Fruit fly (Drosophila melanogaster) whole organism, pupa: ENCODE measurements around the gene CG13707.

Experiments used
- CG10348 ChIP-seq: fragments of 200-800 bp; sonication (Bioruptor generic); IDR thresholded peaks from 2 replicates; pipeline ENCODE4 v1.3.6; 2022; ENCODE audit warnings: missing biosample characterization, missing genetic modification characterization
- CG12605 ChIP-seq: fragments of 200-800 bp; sonication (Bioruptor generic); IDR thresholded peaks from 2 replicates; pipeline ENCODE4 v1.3.6; 2022; ENCODE audit warnings: missing biosample characterization, missing genetic modification characterization
- CG13204 ChIP-seq: fragments of 200-800 bp; sonication (Bioruptor generic); optimal IDR thresholded peaks from 2 replicates; lab custom pipeline; 2018; ENCODE audit warnings: missing biosample characterization, mild to moderate bottlenecking, missing genetic modification characterization, moderate library complexity
- CG14655 ChIP-seq: fragments of 200-800 bp; sonication (Bioruptor generic); optimal IDR thresholded peaks from 3 replicates; lab custom pipeline; 2017; ENCODE audit warnings: mild to moderate bottlenecking, missing biosample characterization, missing genetic modification reagents, missing genetic modification characterization
- CG15710 ChIP-seq: fragments of 200-800 bp; sonication (Bioruptor generic); optimal IDR thresholded peaks from 2 replicates; lab custom pipeline; 2018; ENCODE audit warnings: missing biosample characterization, mild to moderate bottlenecking, missing genetic modification characterization, moderate library complexity
- CG17806 ChIP-seq: fragments of 200-800 bp; sonication (Bioruptor generic); optimal IDR thresholded peaks from 2 replicates; lab custom pipeline; 2018; ENCODE audit warnings: missing biosample characterization, mild to moderate bottlenecking, missing genetic modification characterization, moderate library complexity
- CG32121 ChIP-seq: fragments of 200-800 bp; sonication (Bioruptor generic); IDR thresholded peaks from 2 replicates; pipeline ENCODE4 v1.3.6; 2022; ENCODE audit warnings: missing biosample characterization, missing genetic modification characterization
- CG34367 ChIP-seq: fragments of 200-800 bp; sonication (Bioruptor generic); optimal IDR thresholded peaks from 2 replicates; lab custom pipeline; 2018; ENCODE audit warnings: missing biosample characterization, mild to moderate bottlenecking, missing genetic modification characterization
- CG4496 ChIP-seq: fragments of 200-800 bp; sonication (Bioruptor generic); IDR thresholded peaks from 3 replicates; pipeline ENCODE4 v1.3.6; 2022; ENCODE audit warnings: missing biosample characterization, missing genetic modification characterization
- CG8159 ChIP-seq: fragments of 200-800 bp; sonication (Bioruptor generic); optimal IDR thresholded peaks from 3 replicates; lab custom pipeline; 2018; ENCODE audit warnings: missing biosample characterization, mild to moderate bottlenecking, missing genetic modification characterization, moderate library complexity
- CG8301 ChIP-seq: fragments of 200-800 bp; sonication (Bioruptor generic); optimal IDR thresholded peaks from 2 replicates; lab custom pipeline; 2018; ENCODE audit warnings: missing biosample characterization, mild to moderate bottlenecking, missing genetic modification characterization
- CG9948 ChIP-seq: fragments of 200-800 bp; sonication (Bioruptor generic); optimal IDR thresholded peaks from 2 replicates; lab custom pipeline; 2018; ENCODE audit warnings: missing biosample characterization, mild to moderate bottlenecking, missing genetic modification characterization, moderate library complexity
- D1 ChIP-seq: fragments of 200-800 bp; sonication (Bioruptor generic); optimal IDR thresholded peaks from 2 replicates; lab custom pipeline; 2018; ENCODE audit warnings: missing biosample characterization, mild to moderate bottlenecking, missing genetic modification characterization, moderate library complexity
- EcR ChIP-seq: fragments of 200-800 bp; sonication (Bioruptor generic); optimal IDR thresholded peaks from 3 replicates; lab custom pipeline; 2019; ENCODE audit warnings: missing biosample characterization, missing genetic modification characterization, mild to moderate bottlenecking, moderate library complexity, missing genetic modification reagents
- Ets98B ChIP-seq: fragments of 200-800 bp; sonication (Bioruptor generic); IDR thresholded peaks from 2 replicates; pipeline ENCODE4 v1.3.6; 2022; ENCODE audit warnings: missing biosample characterization, missing genetic modification characterization
- Pif1A ChIP-seq: fragments of 200-800 bp; sonication (Bioruptor generic); optimal IDR thresholded peaks from 3 replicates; lab custom pipeline; 2016; ENCODE audit warnings: missing biosample characterization, missing genetic modification characterization
- Pif1B ChIP-seq: fragments of 200-800 bp; sonication (Bioruptor generic); optimal IDR thresholded peaks from 3 replicates; lab custom pipeline; 2016; ENCODE audit warnings: missing biosample characterization, missing genetic modification characterization
- Snoo ChIP-seq: fragments of 200-800 bp; sonication (Bioruptor generic); optimal IDR thresholded peaks from 3 replicates; lab custom pipeline; 2017; ENCODE audit warnings: missing biosample characterization, mild to moderate bottlenecking, missing genetic modification characterization, inconsistent platforms
- fd96Ca ChIP-seq: fragments of 200-800 bp; sonication (Bioruptor generic); IDR thresholded peaks from 3 replicates; pipeline ENCODE4 v1.3.6; 2022; ENCODE audit warnings: missing biosample characterization, missing genetic modification characterization
- gl ChIP-seq: fragments of 200-800 bp; sonication (Bioruptor generic); optimal IDR thresholded peaks from 2 replicates; lab custom pipeline; 2018; ENCODE audit warnings: missing biosample characterization, mild to moderate bottlenecking, missing genetic modification characterization
- rn ChIP-seq: fragments of 200-800 bp; sonication (Bioruptor generic); IDR thresholded peaks from 2 replicates; pipeline ENCODE4 v1.3.6; 2022; ENCODE audit warnings: missing biosample characterization, missing genetic modification characterization

CG13707 gene

dm6 chr3L:4852411-4853050 lies 12.6 kb upstream of the CG13707 start, which contains the start of gene CG32237:
Gene CG32237 (minus strand): TSS chr3L:4852461.
- no peak for TF ChIP-seq EcR (GFP tag; lab: Kevin White, UChicago)
- TF ChIP-seq CG17806 (tag; lab: Kevin White, UChicago) = no peak
- no peak for TF ChIP-seq CG32121 (GFP tag; lab: Robert Waterston, UW)
- no peak for TF ChIP-seq CG13204 (GFP tag; lab: Kevin White, UChicago)
- no peak for TF ChIP-seq fd96Ca (GFP tag; lab: Robert Waterston, UW)
- no peak for TF ChIP-seq rn
- TF ChIP-seq Ets98B (GFP tag; lab: Robert Waterston, UW) = no peak
- no peak for TF ChIP-seq D1
- TF ChIP-seq CG9948 (tag; lab: Kevin White, UChicago) = no peak
- TF ChIP-seq CG34367 (tag; lab: Kevin White, UChicago) = no peak
- TF ChIP-seq CG10348 (GFP tag; lab: Robert Waterston, UW) = no peak
- no peak for TF ChIP-seq CG4496 (GFP tag; lab: Robert Waterston, UW)
- TF ChIP-seq Pif1B (GFP tag; lab: Kevin White, UChicago) = no peak
- TF ChIP-seq CG8159 (tag; lab: Kevin White, UChicago) = no peak
- no peak for TF ChIP-seq Pif1A (GFP tag; lab: Kevin White, UChicago)
- TF ChIP-seq CG8301 = no peak
- TF ChIP-seq CG12605 (GFP tag; lab: Robert Waterston, UW) = no peak
- no peak for TF ChIP-seq Snoo (tag; lab: Kevin White, UChicago)
- TF ChIP-seq CG15710 (tag; lab: Kevin White, UChicago) = no peak
- TF ChIP-seq gl (tag; lab: Kevin White, UChicago) = no peak
- TF ChIP-seq, all 21 proteins: peak for 0

dm6 chr3L:4848066-4848465 lies 8.2 kb upstream of the CG13707 start:
- TF ChIP-seq fd96Ca (GFP tag; lab: Robert Waterston, UW) = 0 out of 3 replicates have a peak, but pooled peaks have one; percentile 13
- peak; percentile 58 for TF ChIP-seq CG32121 (GFP tag; lab: Robert Waterston, UW)
- TF ChIP-seq CG14655 (GFP tag; lab: Kevin White, UChicago) = no peak
- peak; percentile 61; the same call in 2 of the 3 replicates for TF ChIP-seq CG4496 (GFP tag; lab: Robert Waterston, UW)
- peak; percentile 66 for TF ChIP-seq Ets98B (GFP tag; lab: Robert Waterston, UW)
- 0 out of 2 replicates have a peak, but pooled peaks have one; percentile 32 for TF ChIP-seq rn
- TF ChIP-seq Pif1A (GFP tag; lab: Kevin White, UChicago) = no peak

DNA sequence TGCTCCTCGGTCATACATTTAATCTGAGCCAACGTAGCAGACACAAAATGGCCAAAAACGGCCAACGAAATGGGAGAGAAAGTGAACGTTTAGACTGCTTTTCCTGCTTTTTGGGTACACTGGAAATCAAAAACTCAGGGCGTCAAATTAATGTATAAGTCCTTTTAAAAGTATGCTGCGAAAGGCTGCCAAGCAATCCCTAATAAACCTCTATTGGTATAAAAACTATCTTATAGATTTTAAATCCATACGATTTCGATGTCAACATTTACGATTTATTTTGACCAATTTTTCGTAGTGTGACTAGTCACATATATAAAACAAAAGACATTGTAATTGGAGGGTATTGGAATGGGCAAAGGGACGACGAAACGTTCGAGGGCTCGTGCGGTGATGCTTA lies 4.9 kb upstream of the CG13707 start:
- no peak for TF ChIP-seq Pif1B (GFP tag; lab: Kevin White, UChicago)
- TF ChIP-seq, all 21 proteins: peak for 0

DNA sequence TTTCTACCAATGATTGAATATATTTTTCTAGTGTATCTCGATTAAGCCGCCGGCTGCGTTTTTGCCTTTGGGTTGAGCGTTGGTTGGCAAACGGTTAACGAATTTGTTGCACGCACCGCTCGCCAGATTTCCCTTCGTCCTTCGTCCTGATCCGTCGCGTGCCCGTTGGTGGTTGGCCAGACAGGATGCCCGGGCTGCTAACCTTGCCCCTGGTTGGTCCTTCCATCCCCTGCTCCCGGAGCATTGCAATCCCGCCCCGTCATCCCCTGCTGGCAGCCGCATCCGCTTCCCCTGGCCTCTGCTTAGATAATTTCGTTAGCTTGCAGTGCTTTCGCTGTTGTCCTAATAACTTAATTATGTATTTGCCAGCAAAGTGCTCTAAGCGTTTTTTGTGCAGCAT lies 3.5 kb upstream of the CG13707 start:
- no peak for TF ChIP-seq CG32121 (GFP tag; lab: Robert Waterston, UW)
- no peak for TF ChIP-seq CG17806 (tag; lab: Kevin White, UChicago)
- TF ChIP-seq Pif1B (GFP tag; lab: Kevin White, UChicago) = no peak
- TF ChIP-seq CG15710 (tag; lab: Kevin White, UChicago) = no peak
- no peak for TF ChIP-seq CG13204 (GFP tag; lab: Kevin White, UChicago)
- no peak for TF ChIP-seq gl (tag; lab: Kevin White, UChicago)
- no peak for TF ChIP-seq D1
- TF ChIP-seq CG8159 (tag; lab: Kevin White, UChicago) = no peak
- no peak for TF ChIP-seq CG9948 (tag; lab: Kevin White, UChicago)

dm6 chr3L:4842710-4843109 lies 2.8 kb upstream of the CG13707 start:
- TF ChIP-seq Snoo (tag; lab: Kevin White, UChicago) (no peak), CG12605 (GFP tag; lab: Robert Waterston, UW) (no peak), fd96Ca (GFP tag; lab: Robert Waterston, UW) (no peak), Pif1B (GFP tag; lab: Kevin White, UChicago) (no peak), CG15710 (tag; lab: Kevin White, UChicago) (no peak), D1 (no peak), Pif1A (GFP tag; lab: Kevin White, UChicago) (no peak)

- TF ChIP-seq CG4496 (GFP tag; lab: Robert Waterston, UW) (peak; percentile 74), Pif1B (GFP tag; lab: Kevin White, UChicago) (peak; percentile 67), CG9948 (tag; lab: Kevin White, UChicago) (peak; percentile 72), Snoo (tag; lab: Kevin White, UChicago) (no peak), CG13204 (GFP tag; lab: Kevin White, UChicago) (peak; percentile 39), Ets98B (GFP tag; lab: Robert Waterston, UW) (peak; percentile 56), CG17806 (tag; lab: Kevin White, UChicago) (peak; percentile 84), D1 (no peak), Pif1A (GFP tag; lab: Kevin White, UChicago) (peak; percentile 63), CG15710 (tag; lab: Kevin White, UChicago) (peak; percentile 79), CG34367 (tag; lab: Kevin White, UChicago) (peak; percentile 85), CG10348 (GFP tag; lab: Robert Waterston, UW) (no peak), CG8159 (tag; lab: Kevin White, UChicago) (peak; percentile 87), CG14655 (GFP tag; lab: Kevin White, UChicago) (peak; percentile 83), fd96Ca (GFP tag; lab: Robert Waterston, UW) (peak; percentile 62; the same call in 2 of the 3 replicates), CG12605 (GFP tag; lab: Robert Waterston, UW) (peak; percentile 56), EcR (GFP tag; lab: Kevin White, UChicago) (peak; percentile 62), CG32121 (GFP tag; lab: Robert Waterston, UW) (peak; percentile 44; the same call in 1 of the 2 replicates), gl (tag; lab: Kevin White, UChicago) (peak; percentile 81), rn (no peak), CG8301 (peak; percentile 79)
Observed at dm6 chr3L:4836353-4836752, 3.6 kb downstream of the CG13707 start.
